Worm (Caenorhabditis elegans) whole organism, L3 larva: Measurements from ENCODE around the gene T05B4.12.

ENCODE experiments used
- ama-1 ChIP-seq: fragments of 150-350 bp; optimal IDR thresholded peaks from 2 replicates; lab custom pipeline; 2018
- ceh-16 ChIP-seq: sonication (generic microtip); optimal IDR thresholded peaks from 2 replicates; lab custom pipeline; 2017; ENCODE audit warnings: missing biosample characterization, missing genetic modification characterization
- ceh-82 ChIP-seq: fragments of 150-350 bp; optimal IDR thresholded peaks from 2 replicates; lab custom pipeline; 2014; ENCODE audit warnings: missing biosample characterization, missing genetic modification characterization
- elt-2 ChIP-seq: sonication (generic microtip); optimal IDR thresholded peaks from 2 replicates; lab custom pipeline; 2016; ENCODE audit warnings: missing genetic modification reagents, mild to moderate bottlenecking, missing genetic modification characterization, missing compliant biosample characterization
- fos-1 ChIP-seq: fragments of 150-350 bp; optimal IDR thresholded peaks from 2 replicates; lab custom pipeline; 2014; ENCODE audit warnings: missing biosample characterization, missing genetic modification characterization
- lin-15B ChIP-seq: fragments of 150-350 bp; optimal IDR thresholded peaks from 2 replicates; lab custom pipeline; 2014; ENCODE audit warnings: missing biosample characterization, missing genetic modification characterization
- nhr-237 ChIP-seq: fragments of 150-350 bp; optimal IDR thresholded peaks from 2 replicates; lab custom pipeline; 2014; ENCODE audit warnings: missing biosample characterization, missing genetic modification characterization
- nhr-28 ChIP-seq: fragments of 150-350 bp; optimal IDR thresholded peaks from 2 replicates; lab custom pipeline; 2014; ENCODE audit warnings: missing biosample characterization, missing genetic modification characterization
- pha-4 ChIP-seq: fragments of 150-350 bp; optimal IDR thresholded peaks from 2 replicates; lab custom pipeline; 2014; ENCODE audit warnings: missing biosample characterization, missing genetic modification reagents, missing genetic modification characterization
- snpc-4 ChIP-seq: fragments of 150-350 bp; optimal IDR thresholded peaks from 2 replicates; lab custom pipeline; 2014; ENCODE audit warnings: missing biosample characterization, missing genetic modification characterization
- unc-39 ChIP-seq: sonication (generic microtip); optimal IDR thresholded peaks from 4 replicates; lab custom pipeline; 2017; ENCODE audit warnings: missing biosample characterization, missing genetic modification characterization

- TF ChIP-seq pha-4 (tag; lab: Kevin White, UChicago): no peak
- no peak for TF ChIP-seq ama-1 (lab: Kevin White, UChicago)
- no peak for TF ChIP-seq lin-15B (tag; lab: Kevin White, UChicago)
- TF ChIP-seq ceh-82 (tag; lab: Kevin White, UChicago): no peak
- TF ChIP-seq nhr-237 (tag; lab: Kevin White, UChicago): no peak
- TF ChIP-seq snpc-4 (tag; lab: Kevin White, UChicago): no peak
- TF ChIP-seq ceh-16: no peak
- TF ChIP-seq fos-1 (tag; lab: Kevin White, UChicago): no peak
- no peak for TF ChIP-seq elt-2
- TF ChIP-seq unc-39 (tag; lab: Kevin White, UChicago): no peak
- TF ChIP-seq nhr-28 (tag; lab: Kevin White, UChicago): no peak
Measured at ce11 chrV:4082952-4083351, 42.9 kb downstream of the T05B4.12 start, which contains the start of gene F38H12.5.
